Worm (Caenorhabditis elegans): ENCODE measurements around the gene Y37E11B.2.

Y37E11B.2 gene

DNA sequence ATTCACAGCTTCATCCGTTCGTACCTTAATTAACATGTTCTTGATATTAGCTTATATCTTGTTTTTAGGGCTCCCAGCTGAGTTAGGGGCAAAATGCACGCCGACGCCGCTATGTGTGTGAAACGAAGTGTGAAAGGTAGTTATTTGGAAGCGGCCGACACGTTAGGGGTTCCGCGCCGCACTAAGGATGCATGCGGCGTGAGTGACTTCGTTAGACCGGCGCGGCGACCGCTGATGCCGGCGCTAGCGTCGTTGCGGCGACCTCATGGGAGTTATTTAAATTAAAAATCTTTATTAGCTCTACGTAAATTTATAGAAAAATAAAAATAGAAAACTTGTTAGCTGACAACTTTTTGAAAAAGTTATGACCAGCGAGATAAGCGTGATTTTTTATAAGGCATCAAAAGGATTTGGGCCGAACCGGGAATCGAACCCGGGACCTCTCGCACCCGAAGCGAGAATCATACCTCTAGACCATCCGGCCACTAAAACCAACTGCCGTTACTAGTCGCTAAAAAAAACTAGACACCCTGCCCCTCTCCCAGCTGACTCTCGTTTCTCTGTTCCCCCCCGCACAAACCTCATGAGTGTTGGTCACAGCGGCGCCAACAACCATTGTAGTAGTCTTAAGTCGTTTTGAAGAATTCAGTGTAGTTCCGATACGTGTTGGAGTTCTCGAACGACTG lies 26.3 kb upstream of the Y37E11B.2 start:
- TF ChIP-seq sdz-38 (tag; optimal IDR thresholded peaks at IDR 0.05) (no peak), pha-4 (tag; optimal IDR thresholded peaks at IDR 0.05) (no peak), bed-1 (GFP tag; IDR thresholded peaks at IDR 0.05) (no peak), Y53F4B.3 (GFP tag; IDR thresholded peaks at IDR 0.05) (no peak), hmg-20 (GFP tag; IDR thresholded peaks at IDR 0.05) (0 out of 2 replicates have a peak, but pooled peaks have one; percentile 41), nfya-1 (tag; optimal IDR thresholded peaks at IDR 0.05; ENCODE audit: borderline replicate concordance, insufficient read depth) (no peak), mcd-1 (GFP tag; IDR thresholded peaks at IDR 0.05) (peak; percentile 74), ztf-25 (GFP tag; IDR thresholded peaks at IDR 0.05) (peak; percentile 59; the same call in 1 of the 2 replicates), snpc-4 (GFP tag; optimal IDR thresholded peaks at IDR 0.05) (peak; percentile 78), snpc-4 (tag; optimal IDR thresholded peaks at IDR 0.05) (peak in 3 of 4 experiments; percentile 61 to 94 (median 87)), F49E8.2 (tag; optimal IDR thresholded peaks at IDR 0.05; ENCODE audit: insufficient read depth) (no peak), Y79H2A.3 (GFP tag; conservative IDR thresholded peaks at IDR 0.05) (no peak), F22D6.2 (tag; optimal IDR thresholded peaks at IDR 0.05) (no peak), ztf-22 (GFP tag; optimal IDR thresholded peaks at IDR 0.05) (no peak), rec-8 (tag; optimal IDR thresholded peaks at IDR 0.05) (peak; percentile 36 to 72), ceh-40 (GFP tag; IDR thresholded peaks at IDR 0.05) (no peak), attf-6 (GFP tag; IDR thresholded peaks at IDR 0.05) (no peak), nhr-27 (tag; optimal IDR thresholded peaks at IDR 0.05) (no peak), F39B2.1 (GFP tag; IDR thresholded peaks at IDR 0.05) (no peak), nfyb-1 (GFP tag; IDR thresholded peaks at IDR 0.05) (peak; percentile 82), unc-62 (GFP tag; optimal IDR thresholded peaks at IDR 0.05) (no peak), lsy-27 (tag; optimal IDR thresholded peaks at IDR 0.05; ENCODE audit: borderline replicate concordance, insufficient read depth) (no peak), atf-7 (tag; optimal IDR thresholded peaks at IDR 0.05) (peak; percentile 50), madf-10 (tag; optimal IDR thresholded peaks at IDR 0.05) (peak; percentile 52), akir-1 (GFP tag; optimal IDR thresholded peaks at IDR 0.05) (no peak), tbp1 (GFP tag; optimal IDR thresholded peaks at IDR 0.05) (peak; percentile 96), mxl-1 (tag; optimal IDR thresholded peaks at IDR 0.05) (peak; percentile 76), F57A8.1 (GFP tag; optimal IDR thresholded peaks at IDR 0.05) (no peak), Y67H2A.10 (GFP tag; conservative IDR thresholded peaks at IDR 0.05) (0 out of 2 replicates have a peak, but pooled peaks have one; percentile 16), ceh-58 (GFP tag; IDR thresholded peaks at IDR 0.05) (no peak), ztf-18 (tag; optimal IDR thresholded peaks at IDR 0.05) (peak; percentile 51), lin-35 (GFP tag; optimal IDR thresholded peaks at IDR 0.05) (no peak), rcor-1 (GFP tag; IDR thresholded peaks at IDR 0.05) (no peak; the same call in 1 of the 2 replicates), ceh-100 (GFP tag; IDR thresholded peaks at IDR 0.05) (peak; percentile 22; the same call in 1 of the 2 replicates), nhr-179 (tag; optimal IDR thresholded peaks at IDR 0.05) (no peak), cebp-1 (GFP tag; IDR thresholded peaks at IDR 0.05) (peak; percentile 40; the same call in 1 of the 2 replicates), cebp-1 (tag; optimal IDR thresholded peaks at IDR 0.05) (no peak), T26A5.8 (tag; optimal IDR thresholded peaks at IDR 0.05) (peak; percentile 37), lsl-1 (GFP tag; optimal IDR thresholded peaks at IDR 0.05) (peak; percentile 31), snpc-1.1 (tag; optimal IDR thresholded peaks at IDR 0.05; ENCODE audit: insufficient read depth) (peak; percentile 28), egl-44 (GFP tag; IDR thresholded peaks at IDR 0.05) (no peak), gei-17 (GFP tag; optimal IDR thresholded peaks at IDR 0.05) (peak; percentile 0), repo-1 (tag; optimal IDR thresholded peaks at IDR 0.05) (no peak), hlh-12 (tag; optimal IDR thresholded peaks at IDR 0.05) (peak; percentile 0), C06A6.2 (GFP tag; conservative IDR thresholded peaks at IDR 0.05) (no peak), snpc-1.3 (tag; optimal IDR thresholded peaks at IDR 0.05; ENCODE audit: insufficient read depth) (peak; percentile 7), efl-1 (GFP tag; optimal IDR thresholded peaks at IDR 0.05) (no peak)

Measured in whole organism, young adult.